Worm (Caenorhabditis elegans) whole organism, L1 larva: Measurements from ENCODE around the gene F31E8.5.

Experiments used
- C04F5.9 ChIP-seq: sonication (generic microtip); optimal IDR thresholded peaks from 2 replicates; lab custom pipeline; 2016; ENCODE audit warnings: missing genetic modification characterization, missing compliant biosample characterization
- C34B4.2 ChIP-seq: sonication (generic microtip); optimal IDR thresholded peaks from 2 replicates; lab custom pipeline; 2017; ENCODE audit warnings: mild to moderate bottlenecking, missing genetic modification characterization, missing compliant biosample characterization
- aly-2 ChIP-seq: fragments of 150-350 bp; optimal IDR thresholded peaks from 2 replicates; lab custom pipeline; 2014; ENCODE audit warnings: missing biosample characterization, missing genetic modification characterization
- blmp-1 ChIP-seq: fragments of 150-350 bp; optimal IDR thresholded peaks from 2 replicates; lab custom pipeline; 2014; ENCODE audit warnings: missing biosample characterization, missing genetic modification characterization
- ceh-82 ChIP-seq, 3 experiments: fragments of 150-350 bp in 1 of 3; sonication (generic microtip) in 2 of 3; optimal IDR thresholded peaks; 2 replicates each; lab custom pipeline; 2014 to 2017; ENCODE audit warnings: missing biosample characterization in 3 of 3, missing genetic modification characterization in 3 of 3
- dsc-1 ChIP-seq: sonication (generic microtip); optimal IDR thresholded peaks from 2 replicates; lab custom pipeline; 2016; ENCODE audit warnings: mild to moderate bottlenecking, missing genetic modification characterization, missing compliant biosample characterization
- efl-1 ChIP-seq, 4 experiments: fragments of 150-350 bp; optimal IDR thresholded peaks in 3 of 4; peaks in 1 of 4; 1 replicate in 1 of 4; 2 replicates in 3 of 4; lab custom pipeline; 2014; ENCODE audit warnings: missing biosample characterization in 2 of 4, missing genetic modification characterization in 2 of 4, missing genetic modification reagents in 2 of 4
- egl-13 ChIP-seq: sonication (generic microtip); optimal IDR thresholded peaks from 2 replicates; lab custom pipeline; 2016; ENCODE audit warnings: missing genotype, missing genetic modification reagents, missing genetic modification characterization, missing compliant biosample characterization
- elt-2 ChIP-seq: sonication (generic microtip); optimal IDR thresholded peaks from 2 replicates; lab custom pipeline; 2016; ENCODE audit warnings: missing genetic modification characterization, mild to moderate bottlenecking, inconsistent platforms, missing compliant biosample characterization, missing genetic modification reagents
- elt-3 ChIP-seq, 6 experiments: fragments of 150-350 bp in 1 of 6; sonication (generic microtip); optimal IDR thresholded peaks; 2 replicates each; lab custom pipeline; 2017 to 2018; ENCODE audit warnings: missing biosample characterization in 6 of 6, missing genetic modification characterization in 6 of 6, inconsistent platforms in 1 of 6
- ets-5 ChIP-seq: fragments of 200-800 bp; sonication (Bioruptor generic); IDR thresholded peaks from 2 replicates; pipeline ENCODE4 v1.3.6; 2022; ENCODE audit warnings: missing genetic modification characterization, missing compliant biosample characterization
- fkh-10 ChIP-seq: sonication (generic microtip); optimal IDR thresholded peaks from 2 replicates; lab custom pipeline; 2017; ENCODE audit warnings: missing biosample characterization, missing genetic modification reagents, missing genetic modification characterization
- fkh-4 ChIP-seq: sonication (generic microtip); optimal IDR thresholded peaks from 2 replicates; lab custom pipeline; 2016; ENCODE audit warnings: missing compliant biosample characterization, missing genetic modification characterization, borderline replicate concordance
- hlh-4 ChIP-seq: sonication (generic microtip); optimal IDR thresholded peaks from 2 replicates; lab custom pipeline; 2016; ENCODE audit warnings: mild to moderate bottlenecking, missing genetic modification characterization, missing compliant biosample characterization
- irx-1 ChIP-seq: sonication (generic microtip); optimal IDR thresholded peaks from 2 replicates; lab custom pipeline; 2016; ENCODE audit warnings: missing genetic modification characterization, missing compliant biosample characterization
- isw-1 ChIP-seq: fragments of 200-800 bp; sonication (Bioruptor generic); IDR thresholded peaks from 2 replicates; pipeline ENCODE4 v1.3.6; 2022; ENCODE audit warnings: missing genetic modification characterization, missing compliant biosample characterization
- lin-14 ChIP-seq: fragments of 200-800 bp; sonication (Bioruptor generic); optimal IDR thresholded peaks from 2 replicates; lab custom pipeline; 2018; ENCODE audit warnings: mild to moderate bottlenecking, missing genetic modification characterization, moderate library complexity, missing compliant biosample characterization
- lin-35 ChIP-seq, 2 experiments: fragments of 150-350 bp; optimal IDR thresholded peaks; 2 replicates each; lab custom pipeline; 2014; ENCODE audit warnings: missing biosample characterization in 2 of 2, missing genetic modification characterization in 2 of 2, missing genetic modification reagents in 2 of 2
- lin-39 ChIP-seq: fragments of 150-350 bp; optimal IDR thresholded peaks from 2 replicates; lab custom pipeline; 2014; ENCODE audit warnings: missing biosample characterization, missing genetic modification reagents, missing genetic modification characterization
- lir-3 ChIP-seq: sonication (generic microtip); optimal IDR thresholded peaks from 2 replicates; lab custom pipeline; 2016; ENCODE audit warnings: mild to moderate bottlenecking, missing genetic modification characterization, moderate library complexity, missing compliant biosample characterization; ENCODE audit not compliant: poor library complexity
- mef-2 ChIP-seq: fragments of 150-350 bp; optimal IDR thresholded peaks from 2 replicates; lab custom pipeline; 2014; ENCODE audit warnings: missing biosample characterization, missing genetic modification characterization
- mep-1 ChIP-seq: fragments of 150-350 bp; optimal IDR thresholded peaks from 2 replicates; lab custom pipeline; 2014; ENCODE audit warnings: missing biosample characterization, missing genetic modification characterization
- nhr-19 ChIP-seq: fragments of 200-800 bp; sonication (Bioruptor generic); conservative IDR thresholded peaks from 2 replicates; pipeline ENCODE4 v1.3.6; 2022; ENCODE audit warnings: missing genetic modification characterization, missing compliant biosample characterization
- nhr-20 ChIP-seq: sonication (generic microtip); optimal IDR thresholded peaks from 2 replicates; lab custom pipeline; 2016; ENCODE audit warnings: mild to moderate bottlenecking, missing genetic modification characterization, missing compliant biosample characterization
- nhr-71 ChIP-seq: sonication (generic microtip); optimal IDR thresholded peaks from 2 replicates; lab custom pipeline; 2016; ENCODE audit warnings: mild to moderate bottlenecking, missing genetic modification characterization, moderate library complexity, missing compliant biosample characterization
- nhr-76 ChIP-seq: sonication (generic microtip); optimal IDR thresholded peaks from 2 replicates; lab custom pipeline; 2017; ENCODE audit warnings: missing biosample characterization, missing genetic modification characterization
- nhr-85 ChIP-seq: sonication (generic microtip); peaks from one replicate; lab custom pipeline; 2016; ENCODE audit warnings: missing genetic modification characterization, inconsistent platforms, missing compliant biosample characterization
- pqm-1 ChIP-seq: sonication (generic microtip); optimal IDR thresholded peaks from 3 replicates; lab custom pipeline; 2017; ENCODE audit warnings: missing biosample characterization, missing genetic modification characterization
- rnt-1 ChIP-seq: sonication (generic microtip); optimal IDR thresholded peaks from 2 replicates; lab custom pipeline; 2016; ENCODE audit warnings: mild to moderate bottlenecking, missing genetic modification characterization, moderate library complexity, missing compliant biosample characterization
- snpc-4 ChIP-seq: fragments of 150-350 bp; optimal IDR thresholded peaks from 2 replicates; lab custom pipeline; 2014; ENCODE audit warnings: missing biosample characterization, missing genetic modification characterization
- snu-23 ChIP-seq: sonication (generic microtip); optimal IDR thresholded peaks from 2 replicates; lab custom pipeline; 2016; ENCODE audit warnings: missing genetic modification characterization, missing compliant biosample characterization
- sup-37 ChIP-seq: fragments of 200-800 bp; sonication (Bioruptor generic); optimal IDR thresholded peaks from 2 replicates; lab custom pipeline; 2018; ENCODE audit warnings: mild to moderate bottlenecking, missing genetic modification characterization, missing compliant biosample characterization
- unc-62 ChIP-seq: fragments of 150-350 bp; optimal IDR thresholded peaks from 2 replicates; lab custom pipeline; 2014; ENCODE audit warnings: missing biosample characterization, missing genetic modification reagents, missing genetic modification characterization
- vab-15 ChIP-seq: sonication (generic microtip); optimal IDR thresholded peaks from 2 replicates; lab custom pipeline; 2017; ENCODE audit warnings: missing genotype, mild to moderate bottlenecking, missing genetic modification characterization, missing compliant biosample characterization
- xbp-1 ChIP-seq: sonication (generic microtip); optimal IDR thresholded peaks from 2 replicates; lab custom pipeline; 2016; ENCODE audit warnings: missing genetic modification characterization, missing compliant biosample characterization
- zag-1 ChIP-seq: fragments of 150-350 bp; optimal IDR thresholded peaks from 2 replicates; lab custom pipeline; 2014; ENCODE audit warnings: missing biosample characterization, missing genetic modification characterization

Gene F31E8.5

DNA sequence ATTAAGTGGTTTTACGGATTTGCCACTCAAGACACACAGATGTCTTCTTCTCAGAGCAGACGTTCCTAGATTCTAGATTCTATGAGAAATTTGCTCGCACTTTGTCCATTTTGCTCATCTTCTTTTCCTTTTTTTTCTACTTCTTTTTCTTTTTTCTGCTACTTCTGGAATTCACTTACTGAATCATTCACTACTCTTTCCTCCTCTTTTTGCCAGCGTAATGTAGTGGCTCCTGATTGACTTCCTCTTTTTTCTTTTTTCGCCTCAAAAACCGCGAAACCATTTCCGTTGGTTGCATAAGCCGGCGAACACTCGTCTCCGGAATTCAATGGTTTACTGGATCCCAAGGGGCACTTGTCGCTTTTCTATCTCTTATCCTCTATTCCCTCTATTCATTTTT is 25.1 kb upstream of the F31E8.5 start:
- TF ChIP-seq isw-1 (GFP tag; lab: Robert Waterston, UW) (no peak), fkh-10 (peak; percentile 52), hlh-4 (no peak), efl-1 (optimal IDR thresholded peaks at IDR 0.05; lab: Kevin White, UChicago) (no peak), efl-1 (GFP tag; optimal IDR thresholded peaks at IDR 0.05 in 1 of 2; lab: Kevin White, UChicago) (peak in 1 of 2 experiments; percentile 70), zag-1 (tag; lab: Kevin White, UChicago) (no peak), fkh-4 (no peak)

DNA sequence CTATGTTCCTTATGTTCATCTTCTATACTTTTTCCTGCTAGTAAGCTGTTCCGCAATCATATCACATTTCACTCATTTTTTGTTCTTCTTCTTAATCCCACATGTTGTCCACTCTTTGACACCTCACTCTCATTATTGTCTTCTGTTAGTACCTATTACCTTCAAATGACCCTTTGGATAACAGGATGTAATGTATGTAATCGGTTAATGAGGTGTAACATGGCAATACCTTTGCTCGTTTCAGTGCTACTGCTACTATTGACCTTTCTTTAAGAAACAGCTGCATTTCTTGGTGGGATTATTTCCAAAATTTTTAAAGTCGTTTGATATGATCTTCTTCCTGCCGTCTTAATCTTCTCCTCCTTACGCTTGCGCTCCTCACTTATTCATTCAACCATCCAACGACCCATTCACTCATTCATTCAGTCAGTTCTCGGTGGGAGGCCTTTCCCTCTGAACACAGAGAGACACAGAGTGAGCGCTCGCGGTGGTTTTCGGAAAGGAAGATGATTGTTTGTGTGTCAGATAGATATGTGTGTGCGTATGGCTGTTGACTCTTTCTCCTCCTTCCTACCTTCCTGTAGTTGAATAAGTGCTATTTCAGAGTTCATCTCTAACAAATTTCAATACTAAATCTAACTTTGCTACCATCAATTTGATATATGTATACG is 24.6 kb upstream of the F31E8.5 start:
- TF ChIP-seq ceh-82 (tag; optimal IDR thresholded peaks at IDR 0.05; lab: Kevin White, UChicago), result peak in 1 of 3 experiments; percentile 6
- no peak for TF ChIP-seq nhr-76 (tag; lab: Kevin White, UChicago)
- TF ChIP-seq lin-14, result peak; percentile 61
- peak; percentile 32 for TF ChIP-seq blmp-1 (tag; lab: Kevin White, UChicago)
- no peak for TF ChIP-seq snu-23 (GFP tag; lab: Kevin White, UChicago)
- peak; percentile 21 for TF ChIP-seq dsc-1
- TF ChIP-seq lir-3 (tag; lab: Kevin White, UChicago), result no peak
- peak; percentile 6 for TF ChIP-seq rnt-1
- no peak for TF ChIP-seq efl-1 (optimal IDR thresholded peaks at IDR 0.05; lab: Kevin White, UChicago)
- TF ChIP-seq efl-1 (GFP tag; optimal IDR thresholded peaks at IDR 0.05 in 1 of 2; lab: Kevin White, UChicago), result peak in 1 of 2 experiments; percentile 66

DNA sequence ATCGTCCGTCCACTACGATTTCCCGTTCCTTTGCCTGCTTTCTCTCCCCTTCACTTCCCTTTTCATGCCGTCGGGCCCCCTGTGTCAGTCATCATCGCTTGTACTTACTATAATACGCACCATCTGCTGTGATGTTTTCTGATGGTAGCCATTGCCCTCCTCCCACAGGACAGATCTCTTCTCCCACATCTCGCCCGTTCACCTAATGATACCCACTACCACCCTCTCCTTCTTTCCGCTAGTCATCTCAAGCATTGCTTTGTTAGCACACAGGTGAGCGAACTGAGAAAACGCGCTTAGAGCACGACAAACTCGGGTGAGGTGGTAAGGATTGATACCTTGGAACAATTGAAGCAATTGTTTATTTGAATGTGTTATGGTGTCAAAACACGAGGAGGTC is 23.9 kb upstream of the F31E8.5 start:
- TF ChIP-seq efl-1 (optimal IDR thresholded peaks at IDR 0.05; lab: Kevin White, UChicago) (no peak), efl-1 (GFP tag; optimal IDR thresholded peaks at IDR 0.05 in 1 of 2; lab: Kevin White, UChicago) (peak in 1 of 2 experiments; percentile 16), irx-1 (tag; lab: Kevin White, UChicago) (no peak), nhr-85 (tag; lab: Kevin White, UChicago) (peak; percentile 74), aly-2 (tag; lab: Kevin White, UChicago) (no peak), blmp-1 (tag; lab: Kevin White, UChicago) (peak; percentile 72), nhr-19 (GFP tag; lab: Robert Waterston, UW) (no peak)

DNA sequence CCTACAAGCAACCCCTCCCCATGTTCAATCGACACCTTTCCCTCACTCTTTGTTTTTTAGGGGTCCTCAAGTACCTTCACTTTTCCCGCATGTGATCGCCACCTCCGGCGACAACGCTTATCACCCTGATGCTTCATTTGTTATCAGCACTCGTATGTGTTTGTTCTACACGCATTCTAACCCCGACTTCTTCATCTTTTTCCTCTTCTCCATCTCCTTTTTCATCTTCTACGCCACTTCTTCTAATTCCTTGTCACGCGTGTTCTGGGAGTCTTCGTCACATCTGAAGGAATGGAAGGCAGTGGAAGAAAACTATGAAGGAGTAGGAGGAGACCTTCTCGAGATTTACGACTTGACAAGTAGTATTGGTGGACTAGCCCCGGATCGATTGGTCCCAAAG is 22.9 kb upstream of the F31E8.5 start:
- TF ChIP-seq nhr-20 (tag; lab: Kevin White, UChicago) (peak; percentile 38), lin-14 (peak; percentile 43), C04F5.9 (tag; lab: Kevin White, UChicago) (no peak), elt-3 (tag; optimal IDR thresholded peaks at IDR 0.05; lab: Kevin White, UChicago) (peak in 3 of 6 experiments; percentile 4 to 62 (median 26)), mef-2 (no peak), rnt-1 (no peak), blmp-1 (tag; lab: Kevin White, UChicago) (peak; percentile 82), elt-2 (tag; lab: Kevin White, UChicago) (peak; percentile 23), C34B4.2 (tag; lab: Kevin White, UChicago) (no peak), sup-37 (GFP tag; lab: Kevin White, UChicago) (no peak), zag-1 (tag; lab: Kevin White, UChicago) (no peak), unc-62 (GFP tag; lab: Kevin White, UChicago) (no peak), ets-5 (GFP tag; lab: Robert Waterston, UW) (no peak), lin-35 (GFP tag; optimal IDR thresholded peaks at IDR 0.05; lab: Kevin White, UChicago) (peak in 1 of 2 experiments; percentile 50), egl-13 (tag; lab: Kevin White, UChicago) (no peak), mep-1 (tag; lab: Kevin White, UChicago) (peak; percentile 11), xbp-1 (tag; lab: Kevin White, UChicago) (no peak), lin-39 (tag; lab: Kevin White, UChicago) (no peak), efl-1 (optimal IDR thresholded peaks at IDR 0.05; lab: Kevin White, UChicago) (no peak), efl-1 (GFP tag; optimal IDR thresholded peaks at IDR 0.05 in 1 of 2; lab: Kevin White, UChicago) (peak in 1 of 2 experiments; percentile 90), nhr-71 (tag; lab: Kevin White, UChicago) (peak; percentile 32), nhr-85 (tag; lab: Kevin White, UChicago) (peak; percentile 62), snpc-4 (tag; lab: Kevin White, UChicago) (no peak), snu-23 (GFP tag; lab: Kevin White, UChicago) (peak; percentile 2), hlh-4 (no peak), vab-15 (tag; lab: Kevin White, UChicago) (no peak), pqm-1 (no peak)
- TF ChIP-seq, all 84 proteins: peak for 11
